Worm (Caenorhabditis elegans): Measurements from ENCODE around the gene Y38H6C.4.
"Not testable (repeated sequence)": the region's sequence is repeated elsewhere in the genome, so short reads cannot be mapped to it uniquely, and the experiment has no call there.

The Y38H6C.4 gene

DNA sequence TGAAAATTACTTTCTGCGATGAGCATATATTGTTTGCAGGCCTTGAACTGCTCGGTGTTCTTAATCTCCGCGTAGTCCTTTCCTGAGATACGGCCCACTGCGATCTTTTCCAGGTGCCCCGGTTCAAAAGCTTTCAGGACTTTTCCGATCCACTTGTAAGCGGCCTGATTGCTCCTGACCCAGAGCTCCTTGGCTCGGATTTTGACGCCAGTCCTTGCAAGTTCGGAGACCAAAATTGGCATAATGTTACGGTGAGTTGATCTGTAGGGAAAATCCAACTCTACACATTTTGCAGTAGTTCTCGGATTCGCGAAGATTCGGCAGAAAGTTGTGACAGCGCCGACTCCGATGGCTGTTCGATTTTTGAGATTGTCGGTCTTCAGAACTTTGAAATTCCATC, 12.1 kb upstream of the Y38H6C.4 start:
- TF ChIP-seq nhr-85 (tag), result peak; percentile 37
- TF ChIP-seq nhr-77 (tag; optimal IDR thresholded peaks at IDR 0.05), result no peak
- TF ChIP-seq nhr-71 (tag; optimal IDR thresholded peaks at IDR 0.05), result no peak
- no peak for TF ChIP-seq nhr-76 (tag; optimal IDR thresholded peaks at IDR 0.05)

DNA sequence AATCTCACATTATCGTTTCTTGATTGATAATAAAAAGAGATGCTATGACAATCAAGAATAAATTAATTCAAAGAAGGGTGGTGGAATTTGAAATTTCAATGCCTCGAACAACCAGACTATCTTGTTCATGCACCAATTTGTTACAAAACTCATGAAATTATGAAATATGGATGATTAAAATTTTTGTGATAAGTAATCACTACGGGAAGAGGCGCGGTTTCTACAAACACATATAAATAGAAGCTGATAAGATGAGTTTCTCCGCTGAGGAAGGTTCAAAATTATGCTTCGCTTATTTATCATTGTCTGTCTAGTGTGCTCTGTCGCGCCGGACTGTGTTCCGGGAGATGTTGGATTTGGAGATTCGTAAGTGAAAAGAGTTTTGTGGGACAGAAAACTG, 9.6 kb upstream of the Y38H6C.4 start:
- TF ChIP-seq elt-2 (tag; optimal IDR thresholded peaks at IDR 0.05) (peak; percentile 6), ceh-90 (tag; optimal IDR thresholded peaks at IDR 0.05) (no peak)

DNA sequence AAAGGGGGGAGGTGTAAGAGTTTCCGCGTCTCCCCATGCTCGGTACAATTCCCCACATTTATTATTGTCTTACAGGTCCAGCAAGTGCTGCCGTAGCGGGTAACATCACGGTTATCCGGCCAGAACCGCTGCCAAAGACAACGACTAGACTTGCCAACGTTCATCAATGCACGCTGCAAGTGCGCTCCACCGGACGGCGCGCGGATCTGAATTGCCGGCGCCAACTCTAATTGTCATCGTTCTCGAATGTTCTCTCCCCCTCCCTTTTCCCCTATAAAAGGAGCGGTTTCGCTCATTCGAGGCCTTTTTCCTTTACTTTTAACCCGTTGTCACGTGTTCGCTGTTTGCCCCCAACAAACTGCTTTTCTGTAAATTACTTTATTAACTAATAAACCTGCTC, 8.8 kb upstream of the Y38H6C.4 start, which contains the start of gene Y38H6C.8:
Gene Y38H6C.8, plus strand, starts transcription at position 301 of the 400 bp plus-strand sequence.
- not testable (repeated sequence) for TF ChIP-seq hlh-17 (GFP tag; optimal IDR thresholded peaks at IDR 0.05; ENCODE audit: borderline replicate concordance); lin-13 (GFP tag; optimal IDR thresholded peaks at IDR 0.05); nhr-85 (tag)

DNA sequence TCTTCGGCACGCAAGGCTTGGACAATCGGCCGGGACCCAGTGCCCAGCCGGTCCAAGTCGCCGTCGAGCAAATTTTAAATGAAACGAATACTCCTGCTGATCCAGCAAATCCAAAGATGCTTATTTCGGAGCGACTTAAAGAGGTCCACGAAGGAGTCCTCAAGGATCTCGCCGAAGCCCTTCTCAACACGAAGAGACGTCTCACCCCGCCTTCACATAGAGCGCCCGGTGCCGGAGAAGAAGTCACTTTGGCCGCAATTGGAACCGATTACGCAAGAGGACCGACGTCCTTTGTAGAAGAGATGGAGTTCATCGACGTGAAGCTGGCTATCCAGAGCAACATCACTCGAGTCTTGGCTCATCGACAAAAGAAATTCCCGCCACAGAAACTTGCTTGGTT, 4.5 kb upstream of the Y38H6C.4 start:
- no peak for TF ChIP-seq efl-1 (optimal IDR thresholded peaks at IDR 0.05)
- peak in 1 of 2 experiments; percentile 52 for TF ChIP-seq efl-1 (GFP tag; optimal IDR thresholded peaks at IDR 0.05 in 1 of 2)
- TF ChIP-seq irx-1 (tag; optimal IDR thresholded peaks at IDR 0.05), result no peak

DNA sequence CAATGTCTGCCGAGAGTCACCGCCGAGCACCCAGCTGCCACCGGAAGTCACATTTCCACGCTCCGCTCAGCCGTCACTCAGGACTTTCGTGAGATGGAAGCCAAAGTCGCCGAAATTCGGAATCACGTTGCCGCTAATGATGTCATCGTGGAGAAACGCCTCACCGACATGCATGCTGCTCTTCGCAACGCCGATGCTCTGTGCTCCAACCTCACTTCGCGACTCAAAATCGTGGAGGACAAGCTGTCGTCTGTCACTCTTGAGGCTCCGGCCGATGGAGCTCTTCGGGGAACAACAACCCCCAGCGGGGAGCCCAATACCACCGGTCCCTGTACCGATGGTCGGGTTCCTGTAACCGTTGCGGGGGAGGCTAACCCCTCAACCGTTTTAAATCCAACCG, 1.6 kb upstream of the Y38H6C.4 start:
- TF ChIP-seq nhr-85 (tag) (peak; percentile 16), sptf-1 (tag; optimal IDR thresholded peaks at IDR 0.05) (no peak)

DNA sequence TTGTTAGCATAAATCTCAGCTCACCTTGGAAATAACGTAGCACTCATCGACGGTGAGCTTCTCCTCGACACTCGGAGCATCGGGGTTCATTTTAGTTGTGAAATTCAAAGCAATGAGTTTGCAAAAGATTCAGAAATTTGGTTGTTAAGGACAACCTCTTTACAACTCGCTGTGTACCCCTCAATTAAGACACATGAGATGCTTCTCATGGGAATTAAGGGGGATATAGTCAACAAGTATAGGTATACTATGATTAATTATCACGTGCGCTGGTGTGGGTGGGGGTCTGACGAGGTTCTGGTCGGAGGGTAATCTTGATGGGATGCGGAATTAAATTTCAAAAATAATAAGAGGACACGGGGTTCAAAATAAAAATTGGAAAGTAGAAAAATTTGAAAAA, 4.5 kb downstream of the Y38H6C.4 start, which contains the start of gene dct-14:
Gene dct-14, minus strand, starts transcription at position 101 of the 400 bp plus-strand sequence.
- no peak for TF ChIP-seq alr-1 (tag; optimal IDR thresholded peaks at IDR 0.05; ENCODE audit: borderline replicate concordance)
- TF ChIP-seq efl-1 (optimal IDR thresholded peaks at IDR 0.05), result no peak
- TF ChIP-seq efl-1 (GFP tag; optimal IDR thresholded peaks at IDR 0.05 in 1 of 2), result peak in 1 of 2 experiments; percentile 1
- peak; percentile 14 for TF ChIP-seq fkh-8 (tag; optimal IDR thresholded peaks at IDR 0.05)

DNA sequence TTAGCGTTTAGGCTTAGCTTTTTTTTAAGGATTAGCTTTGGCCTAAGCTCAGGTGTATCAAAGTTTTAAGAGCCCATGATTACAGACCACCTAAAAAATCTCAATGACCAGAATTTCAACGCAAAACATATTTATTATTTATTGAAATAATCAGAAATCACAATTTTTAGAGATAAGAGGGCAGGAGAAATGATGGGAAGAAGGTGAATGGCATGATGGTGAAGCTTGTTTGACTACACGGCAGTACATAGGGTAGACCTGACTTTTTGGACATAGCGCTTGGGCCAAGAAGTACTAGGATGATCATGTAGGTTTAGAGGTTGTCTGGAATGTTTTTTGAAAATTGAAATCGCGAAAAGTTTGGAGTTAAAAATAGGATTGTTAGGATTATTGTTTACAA, 5.3 kb downstream of the Y38H6C.4 start:
- TF ChIP-seq fkh-10 (GFP tag; optimal IDR thresholded peaks at IDR 0.05), result no peak
- no peak for TF ChIP-seq elt-3 (tag; optimal IDR thresholded peaks at IDR 0.05)
- TF ChIP-seq fkh-8 (tag; optimal IDR thresholded peaks at IDR 0.05), result no peak
- no peak for TF ChIP-seq egl-27 (tag; optimal IDR thresholded peaks at IDR 0.05)

DNA sequence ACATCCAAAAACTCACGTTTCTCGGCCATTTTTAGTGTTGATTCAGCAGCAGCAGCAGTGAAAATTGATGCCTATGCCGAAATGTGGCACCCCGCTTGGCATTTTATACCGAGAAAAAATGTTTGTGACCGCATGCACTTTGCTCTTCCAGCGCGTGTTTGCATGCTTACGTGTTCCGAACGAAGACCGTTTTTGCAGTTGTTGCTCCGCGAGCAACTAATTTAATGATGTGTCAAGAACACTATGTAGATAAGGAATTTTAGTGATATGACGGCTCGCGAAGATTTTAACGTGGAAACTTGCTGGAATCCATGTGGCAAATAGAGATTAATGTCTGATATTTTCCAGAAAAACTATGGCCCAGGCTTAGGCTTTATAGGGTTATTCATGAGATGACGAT, 5.9 kb downstream of the Y38H6C.4 start, which contains the start of gene dct-16:
Gene dct-16, minus strand, starts transcription at position 78 of the 400 bp plus-strand sequence.
- no peak for TF ChIP-seq pax-3 (tag; optimal IDR thresholded peaks at IDR 0.05)
- TF ChIP-seq jun-1 (tag; optimal IDR thresholded peaks at IDR 0.05), result no peak
- no peak for TF ChIP-seq tlp-1 (tag; optimal IDR thresholded peaks at IDR 0.05)
- peak; percentile 72 for TF ChIP-seq elt-2 (tag; optimal IDR thresholded peaks at IDR 0.05)
- peak in 1 of 2 experiments; percentile 15 for TF ChIP-seq lin-35 (GFP tag; optimal IDR thresholded peaks at IDR 0.05)
- no peak for TF ChIP-seq unc-86 (tag; optimal IDR thresholded peaks at IDR 0.05)
- no peak for TF ChIP-seq nhr-77 (tag; optimal IDR thresholded peaks at IDR 0.05)
- no peak for TF ChIP-seq hlh-17 (GFP tag; optimal IDR thresholded peaks at IDR 0.05; ENCODE audit: borderline replicate concordance)
- TF ChIP-seq lir-3 (tag; optimal IDR thresholded peaks at IDR 0.05; ENCODE audit: poor library complexity), result no peak
- TF ChIP-seq nhr-237 (tag; optimal IDR thresholded peaks at IDR 0.05), result no peak
- no peak for TF ChIP-seq blmp-1 (tag; optimal IDR thresholded peaks at IDR 0.05)
- no peak for TF ChIP-seq fkh-4 (tag; optimal IDR thresholded peaks at IDR 0.05; ENCODE audit: borderline replicate concordance)
- no peak for TF ChIP-seq ceh-8 (GFP tag; optimal IDR thresholded peaks at IDR 0.05)
- TF ChIP-seq lin-14 (GFP tag; optimal IDR thresholded peaks at IDR 0.05), result peak; percentile 15
- no peak for TF ChIP-seq ceh-63 (GFP tag; optimal IDR thresholded peaks at IDR 0.05)
- TF ChIP-seq mep-1 (tag; optimal IDR thresholded peaks at IDR 0.05), result no peak
- peak in 1 of 2 experiments; percentile 12 for TF ChIP-seq mdl-1 (tag; optimal IDR thresholded peaks at IDR 0.05)
- no peak for TF ChIP-seq mab-9 (GFP tag; IDR thresholded peaks at IDR 0.05)
- TF ChIP-seq sox-4 (tag; optimal IDR thresholded peaks at IDR 0.05), result no peak
- peak; percentile 18 for TF ChIP-seq nhr-71 (tag; optimal IDR thresholded peaks at IDR 0.05)

Measured in whole organism, L1 larva.